Fruit fly (Drosophila melanogaster) Kc167 (cell line): ENCODE results near the gene Jhbp1.

Experiments
- Myc ChIP-seq: fragments of >200 bp; optimal IDR thresholded peaks from 2 replicates; lab custom pipeline; 2017; ENCODE audit warnings: missing external identifiers
- Sin3A ChIP-seq: fragments of >200 bp; optimal IDR thresholded peaks from 2 replicates; lab custom pipeline; 2018; ENCODE audit warnings: missing external identifiers
- h ChIP-seq: fragments of >200 bp; optimal IDR thresholded peaks from 3 replicates; lab custom pipeline; 2018; ENCODE audit warnings: missing external identifiers
- insv ChIP-seq: fragments of >200 bp; optimal IDR thresholded peaks from 3 replicates; lab custom pipeline; 2018; ENCODE audit warnings: missing external identifiers
- psq ChIP-seq: fragments of >200 bp; optimal IDR thresholded peaks from 2 replicates; lab custom pipeline; 2017; ENCODE audit warnings: missing external identifiers
- ttk ChIP-seq: sonication (Bioruptor generic); optimal IDR thresholded peaks from 2 replicates; lab custom pipeline; 2017; ENCODE audit warnings: missing external identifiers

- TF ChIP-seq Myc (lab: Kevin White, UChicago) (no peak), psq (no peak), insv (lab: Kevin White, UChicago) (no peak), h (lab: Kevin White, UChicago) (no peak), Sin3A (lab: Kevin White, UChicago) (no peak), ttk (lab: Kevin White, UChicago) (no peak)
These were observed 13.3 kb upstream of the Jhbp1 start for dm6 chr3R:4951764-4952570.
